Worm (Caenorhabditis elegans): ENCODE results near the gene C54E10.11.

DNA sequence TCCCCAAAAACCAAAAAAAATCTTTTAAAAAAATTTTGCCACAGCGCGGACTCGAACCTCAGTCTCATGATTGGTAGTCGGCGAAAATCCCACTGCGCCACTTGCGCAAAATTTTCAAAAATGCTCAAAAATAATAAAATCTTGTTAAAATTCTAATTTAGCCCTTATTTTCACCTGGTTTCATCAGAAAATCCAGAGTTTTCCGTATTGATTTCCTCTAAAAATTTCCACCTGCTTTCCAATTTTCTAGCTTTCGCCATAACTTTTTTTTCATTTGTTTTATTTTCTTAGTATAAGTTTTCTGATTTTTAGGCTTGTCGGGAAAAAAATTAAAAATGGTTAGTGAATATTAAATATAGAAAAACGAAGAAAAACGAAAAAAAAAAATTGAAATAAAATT, 25.4 kb upstream of the C54E10.11 start:
- TF ChIP-seq nhr-111 (GFP tag; optimal IDR thresholded peaks at IDR 0.05) (no peak), nhr-77 (tag; optimal IDR thresholded peaks at IDR 0.05) (no peak), unc-62 (GFP tag; optimal IDR thresholded peaks at IDR 0.05 in 1 of 2) (no peak), unc-62 (tag; optimal IDR thresholded peaks at IDR 0.05) (no peak), ama-1 (optimal IDR thresholded peaks at IDR 0.05) (no peak), unc-39 (tag; optimal IDR thresholded peaks at IDR 0.05) (no peak)
